Fruit fly (Drosophila melanogaster) whole organism, wandering third instar larva: ENCODE results near the gene CG2267.

Experiments
- CG32264 ChIP-seq: fragments of 200-800 bp; sonication (Bioruptor generic); optimal IDR thresholded peaks from 2 replicates; lab custom pipeline; 2016; ENCODE audit warnings: missing biosample characterization, missing genetic modification characterization
- Hr78 ChIP-seq: fragments of >200 bp; optimal IDR thresholded peaks from 2 replicates; lab custom pipeline; 2017; ENCODE audit warnings: missing biosample characterization, missing genetic modification characterization
- Sp1 ChIP-seq: fragments of 200-800 bp; sonication (Bioruptor generic); optimal IDR thresholded peaks from 3 replicates; lab custom pipeline; 2019; ENCODE audit warnings: missing biosample characterization, mild to moderate bottlenecking, missing genetic modification characterization, moderate library complexity
- dl ChIP-seq, 2 experiments: fragments of 175-275, 200-275 bp in 1 of 2; fragments of 200-275 bp in 1 of 2; sonication (Bioruptor generic); optimal IDR thresholded peaks; lab custom pipeline; 2018; ENCODE audit warnings: mild to moderate bottlenecking in 2 of 2, missing biosample characterization in 2 of 2, missing genetic modification characterization in 2 of 2, moderate library complexity in 2 of 2; ENCODE audit not compliant: partially characterized antibody in 2 of 2, insufficient read depth in 1 of 2
- lola ChIP-seq: fragments of >200 bp; optimal IDR thresholded peaks from 2 replicates; lab custom pipeline; 2017; ENCODE audit warnings: missing biosample characterization, missing genetic modification characterization

DNA sequence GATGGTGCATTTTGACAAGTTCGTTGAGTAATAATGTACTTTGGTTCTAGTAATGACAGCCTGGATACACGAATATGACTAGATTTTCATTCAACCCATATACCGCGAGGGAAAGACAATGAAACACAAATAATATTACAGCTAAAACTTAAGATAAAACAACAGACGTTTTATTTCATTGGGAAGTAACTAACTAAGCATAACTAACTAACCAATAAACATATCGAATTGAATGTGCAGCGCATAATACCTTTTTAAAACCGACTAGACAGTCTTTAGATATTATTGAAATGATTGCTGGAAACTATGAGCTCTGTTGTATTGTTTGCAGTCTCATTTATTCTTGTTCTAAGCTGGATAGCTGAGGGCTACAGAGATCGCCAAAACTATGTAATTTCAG is 22.9 kb downstream of the CG2267 start, which contains the start of gene CG31016:
- no peak for TF ChIP-seq dl (GFP tag; optimal IDR thresholded peaks at IDR 0.05; lab: Kevin White, UChicago; ENCODE audit: insufficient read depth in 1 of 2, partially characterized antibody in 2 of 2)
- TF ChIP-seq Hr78 (GFP tag; lab: Kevin White, UChicago): no peak
- no peak for TF ChIP-seq Sp1
- no peak for TF ChIP-seq lola (GFP tag; lab: Kevin White, UChicago)
- no peak for TF ChIP-seq CG32264 (GFP tag; lab: Kevin White, UChicago)
